Worm (Caenorhabditis elegans) whole organism, early embryonic: Measurements from ENCODE around the gene sdz-18.
A peak's percentile ranks its signal among the peaks of the same experiment; 100 is the strongest.

Experiments
- B0310.2 ChIP-seq: sonication (generic microtip); optimal IDR thresholded peaks from 2 replicates; lab custom pipeline; 2016; ENCODE audit warnings: mild to moderate bottlenecking, missing genetic modification characterization, missing compliant biosample characterization
- F13C5.2 ChIP-seq: sonication (generic microtip); optimal IDR thresholded peaks from 2 replicates; lab custom pipeline; 2017; ENCODE audit warnings: mild to moderate bottlenecking, missing genetic modification characterization, inconsistent platforms, missing compliant biosample characterization
- aly-1 ChIP-seq: sonication (generic microtip); optimal IDR thresholded peaks from 2 replicates; lab custom pipeline; 2016; ENCODE audit warnings: missing genetic modification characterization, missing compliant biosample characterization
- ama-1 ChIP-seq: fragments of 150-350 bp; optimal IDR thresholded peaks from 2 replicates; lab custom pipeline; 2014
- ceh-13 ChIP-seq: fragments of 200-800 bp; sonication (Bioruptor generic); optimal IDR thresholded peaks from 2 replicates; lab custom pipeline; 2018; ENCODE audit warnings: mild to moderate bottlenecking, missing genetic modification characterization, missing compliant biosample characterization
- ceh-36 ChIP-seq: sonication (generic microtip); optimal IDR thresholded peaks from 2 replicates; lab custom pipeline; 2016; ENCODE audit warnings: missing genetic modification characterization, inconsistent platforms, missing compliant biosample characterization
- ets-7 ChIP-seq: sonication (generic microtip); optimal IDR thresholded peaks from 2 replicates; lab custom pipeline; 2016; ENCODE audit warnings: missing genotype, missing genetic modification characterization, missing compliant biosample characterization
- flt-1 ChIP-seq: fragments of 200-800 bp; sonication (Bioruptor generic); IDR thresholded peaks from 2 replicates; pipeline ENCODE4 v1.3.6; 2022; ENCODE audit warnings: missing genetic modification characterization, missing compliant biosample characterization
- hmbx-1 ChIP-seq: sonication (generic microtip); optimal IDR thresholded peaks from 2 replicates; lab custom pipeline; 2016; ENCODE audit warnings: mild to moderate bottlenecking, missing genetic modification characterization, missing compliant biosample characterization
- hmg-4 ChIP-seq: fragments of 200-800 bp; sonication (Bioruptor generic); optimal IDR thresholded peaks from 2 replicates; lab custom pipeline; 2018; ENCODE audit warnings: mild to moderate bottlenecking, missing genetic modification characterization, missing compliant biosample characterization
- hnd-1 ChIP-seq: sonication (generic microtip); optimal IDR thresholded peaks from 2 replicates; lab custom pipeline; 2016; ENCODE audit warnings: missing genetic modification characterization, missing compliant biosample characterization
- pes-1 ChIP-seq: fragments of 200-800 bp; sonication (Bioruptor generic); IDR thresholded peaks from 2 replicates; pipeline ENCODE4 v1.3.6; 2022; ENCODE audit warnings: missing genetic modification reagents, missing genetic modification characterization, missing compliant biosample characterization
- scrt-1 ChIP-seq: fragments of 200-800 bp; sonication (Bioruptor generic); IDR thresholded peaks from 2 replicates; pipeline ENCODE4 v1.3.6; 2022; ENCODE audit warnings: missing genetic modification characterization, missing compliant biosample characterization
- sea-1 ChIP-seq: fragments of 200-800 bp; sonication (Bioruptor generic); conservative IDR thresholded peaks from 2 replicates; pipeline ENCODE4 v1.3.6; 2022; ENCODE audit warnings: missing genetic modification characterization, missing compliant biosample characterization
- tbx-11 ChIP-seq: fragments of 200-800 bp; sonication (Bioruptor generic); IDR thresholded peaks from 2 replicates; pipeline ENCODE4 v1.3.6; 2022; ENCODE audit warnings: missing genetic modification characterization, missing compliant biosample characterization
- tbx-37 ChIP-seq: fragments of 200-800 bp; sonication (Bioruptor generic); conservative IDR thresholded peaks from 2 replicates; pipeline ENCODE4 v1.3.6; 2022; ENCODE audit warnings: missing genetic modification reagents, missing genetic modification characterization, missing compliant biosample characterization
- tra-4 ChIP-seq: sonication (generic microtip); optimal IDR thresholded peaks from 2 replicates; lab custom pipeline; 2017; ENCODE audit warnings: missing genetic modification characterization, missing compliant biosample characterization

Gene sdz-18

ce11 chrII:1724314-1724713, 18.0 kb upstream of the sdz-18 start, which contains the start of gene fbxb-11:
fbxb-11 (plus strand) TSS chrII:1724614.
- TF ChIP-seq ceh-36 (tag; lab: Kevin White, UChicago), result no peak
- TF ChIP-seq hmg-4 (GFP tag; lab: Kevin White, UChicago), result no peak
- TF ChIP-seq flt-1 (GFP tag; lab: Robert Waterston, UW), result no peak
- no peak for TF ChIP-seq aly-1 (tag; lab: Kevin White, UChicago)
- TF ChIP-seq hnd-1 (tag; lab: Kevin White, UChicago), result no peak
- TF ChIP-seq tbx-11 (GFP tag; lab: Robert Waterston, UW), result no peak
- TF ChIP-seq ceh-13 (GFP tag; lab: Kevin White, UChicago), result no peak
- TF ChIP-seq hmbx-1 (tag; lab: Kevin White, UChicago), result no peak
- TF ChIP-seq sea-1 (GFP tag; lab: Robert Waterston, UW), result no peak
- TF ChIP-seq pes-1 (GFP tag; lab: Robert Waterston, UW), result no peak
- TF ChIP-seq B0310.2 (tag; lab: Kevin White, UChicago), result no peak
- TF ChIP-seq tra-4, result no peak
- no peak for TF ChIP-seq ets-7
- TF ChIP-seq F13C5.2 (tag; lab: Kevin White, UChicago), result no peak
- no peak for TF ChIP-seq tbx-37
- no peak for TF ChIP-seq ama-1 (lab: Kevin White, UChicago)
- no peak for TF ChIP-seq scrt-1 (GFP tag; lab: Robert Waterston, UW)

- TF ChIP-seq tra-4, result no peak
- no peak for TF ChIP-seq aly-1 (tag; lab: Kevin White, UChicago)
- no peak for TF ChIP-seq hmg-4 (GFP tag; lab: Kevin White, UChicago)
- TF ChIP-seq scrt-1 (GFP tag; lab: Robert Waterston, UW), result no peak
- TF ChIP-seq hmbx-1 (tag; lab: Kevin White, UChicago), result no peak
- TF ChIP-seq hnd-1 (tag; lab: Kevin White, UChicago), result no peak
- TF ChIP-seq tbx-37, result no peak
- no peak for TF ChIP-seq ceh-13 (GFP tag; lab: Kevin White, UChicago)
These were observed 16.1 kb upstream of the sdz-18 start, which contains the start of the genes fbxb-5 and btb-8 for ce11 chrII:1722394-1722793. fbxb-5 (minus strand) TSS chrII:1722494. btb-8 (plus strand) TSS chrII:1722770.

ce11 chrII:1719153-1719552, 12.9 kb upstream of the sdz-18 start, which contains the start of gene fbxb-48:
fbxb-48 (minus strand) TSS chrII:1719253.
- TF ChIP-seq ets-7 (no peak), B0310.2 (tag; lab: Kevin White, UChicago) (no peak), hmbx-1 (tag; lab: Kevin White, UChicago) (no peak), tbx-37 (no peak), hmg-4 (GFP tag; lab: Kevin White, UChicago) (no peak), flt-1 (GFP tag; lab: Robert Waterston, UW) (no peak), scrt-1 (GFP tag; lab: Robert Waterston, UW) (no peak), aly-1 (tag; lab: Kevin White, UChicago) (no peak), tbx-11 (GFP tag; lab: Robert Waterston, UW) (no peak), hnd-1 (tag; lab: Kevin White, UChicago) (no peak), pes-1 (GFP tag; lab: Robert Waterston, UW) (no peak)

- TF ChIP-seq ceh-13 (GFP tag; lab: Kevin White, UChicago) (peak; percentile 1), aly-1 (tag; lab: Kevin White, UChicago) (no peak), pes-1 (GFP tag; lab: Robert Waterston, UW) (no peak), ets-7 (no peak), tbx-11 (GFP tag; lab: Robert Waterston, UW) (no peak), hmg-4 (GFP tag; lab: Kevin White, UChicago) (no peak)
These were observed 8.6 kb upstream of the sdz-18 start, which contains the start of gene btb-6 for ce11 chrII:1714772-1715353. btb-6 (plus strand) TSS chrII:1715303.

- no peak for TF ChIP-seq hmbx-1 (tag; lab: Kevin White, UChicago)
These were observed 6.7 kb upstream of the sdz-18 start, which contains the start of gene btb-7 for ce11 chrII:1712938-1713337. btb-7 (plus strand) TSS chrII:1713238.

DNA sequence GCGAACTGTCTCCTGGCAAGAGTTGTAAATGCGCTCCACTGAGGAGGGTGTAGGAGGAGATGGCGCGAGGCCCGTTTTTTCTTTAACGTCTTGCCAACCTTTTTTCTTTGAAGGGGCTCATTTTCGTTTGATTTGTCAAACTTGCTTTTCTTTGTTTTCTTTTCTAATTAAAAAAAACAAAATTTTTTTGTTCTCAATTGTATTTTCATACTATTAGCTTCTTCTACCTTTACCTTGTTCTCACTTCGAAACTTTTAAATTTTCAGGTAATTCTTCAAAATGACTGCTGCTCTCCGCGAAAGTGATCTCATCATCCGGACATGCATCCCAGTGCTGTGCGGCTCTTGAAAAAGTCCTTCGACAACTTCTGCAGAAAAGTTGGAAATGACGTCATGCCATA, 3.7 kb upstream of the sdz-18 start, which contains the start of gene fbxa-184:
TSS of gene fbxa-184 (plus strand) at position 301 of the 400 bp plus-strand sequence.
- TF ChIP-seq hmg-4 (GFP tag; lab: Kevin White, UChicago) (no peak), pes-1 (GFP tag; lab: Robert Waterston, UW) (no peak), hnd-1 (tag; lab: Kevin White, UChicago) (no peak), ceh-13 (GFP tag; lab: Kevin White, UChicago) (no peak), B0310.2 (tag; lab: Kevin White, UChicago) (no peak), flt-1 (GFP tag; lab: Robert Waterston, UW) (no peak), scrt-1 (GFP tag; lab: Robert Waterston, UW) (no peak), ceh-36 (tag; lab: Kevin White, UChicago) (no peak), tra-4 (no peak), ama-1 (lab: Kevin White, UChicago) (no peak), sea-1 (GFP tag; lab: Robert Waterston, UW) (no peak), tbx-11 (GFP tag; lab: Robert Waterston, UW) (no peak), tbx-37 (no peak), ets-7 (no peak), aly-1 (tag; lab: Kevin White, UChicago) (no peak), F13C5.2 (tag; lab: Kevin White, UChicago) (no peak), hmbx-1 (tag; lab: Kevin White, UChicago) (no peak)

ce11 chrII:1703363-1703762, 2.9 kb downstream of the sdz-18 start, which contains the start of gene fbxb-47:
fbxb-47 (minus strand) TSS chrII:1703463.
- no peak for TF ChIP-seq sea-1 (GFP tag; lab: Robert Waterston, UW)
- TF ChIP-seq tbx-11 (GFP tag; lab: Robert Waterston, UW), result no peak
